Worm (Caenorhabditis elegans) whole organism, L4/young adult: Measurements from ENCODE around the gene H14N18.4.
"Not testable (repeated sequence)": the region's sequence is repeated elsewhere in the genome, so short reads cannot be mapped to it uniquely, and the experiment has no call there.

Experiments
- W03F9.2 ChIP-seq: fragments of 150-350 bp; optimal IDR thresholded peaks from 2 replicates; lab custom pipeline; 2014; ENCODE audit warnings: missing biosample characterization, missing genetic modification characterization
- dao-5 ChIP-seq: sonication (generic microtip); optimal IDR thresholded peaks from 2 replicates; lab custom pipeline; 2016; ENCODE audit warnings: missing genotype, missing genetic modification characterization, moderate library complexity, missing compliant biosample characterization
- him-1 ChIP-seq: sonication (generic microtip); optimal IDR thresholded peaks from 2 replicates; lab custom pipeline; 2016; ENCODE audit warnings: missing genotype, missing genetic modification reagents, missing genetic modification characterization, missing compliant biosample characterization

H14N18.4 gene

ce11 chrV:8906896-8907295 is 21.9 kb downstream of the H14N18.4 start, which contains the start of gene frpr-11:
Gene frpr-11, plus strand, starts transcription at chrV:8907196.
- TF ChIP-seq dao-5 (no peak), W03F9.2 (tag; lab: Kevin White, UChicago) (no peak), him-1 (tag; lab: Kevin White, UChicago) (no peak)

- TF ChIP-seq W03F9.2 (tag; lab: Kevin White, UChicago) (no peak), dao-5 (no peak), him-1 (tag; lab: Kevin White, UChicago) (no peak)
Observed at ce11 chrV:8905656-8906055, 23.1 kb downstream of the H14N18.4 start.

ce11 chrV:8903916-8904315 is 24.9 kb downstream of the H14N18.4 start:
- TF ChIP-seq him-1 (tag; lab: Kevin White, UChicago) = no peak
- TF ChIP-seq dao-5 = no peak
- no peak for TF ChIP-seq W03F9.2 (tag; lab: Kevin White, UChicago)

- TF ChIP-seq W03F9.2 (tag; lab: Kevin White, UChicago) (no peak), dao-5 (no peak), him-1 (tag; lab: Kevin White, UChicago) (no peak)
Observed at ce11 chrV:8902697-8903096, 26.1 kb downstream of the H14N18.4 start, which contains the start of gene frpr-12. Gene frpr-12, plus strand, starts transcription at chrV:8902997.

- TF ChIP-seq him-1 (tag; lab: Kevin White, UChicago) = no peak
- no peak for TF ChIP-seq dao-5
- TF ChIP-seq W03F9.2 (tag; lab: Kevin White, UChicago) = no peak
Observed at ce11 chrV:8898756-8899155, 30.0 kb downstream of the H14N18.4 start, which contains the start of gene frpr-13. Gene frpr-13, plus strand, starts transcription at chrV:8899056.

ce11 chrV:8897942-8898419 is 30.8 kb downstream of the H14N18.4 start, which contains the start of the genes his-17 and his-18:
Gene his-17, minus strand, starts transcription at chrV:8897992.
Gene his-18, plus strand, starts transcription at chrV:8898228.
- TF ChIP-seq dao-5; him-1 (tag; lab: Kevin White, UChicago); W03F9.2 (tag; lab: Kevin White, UChicago): not testable (repeated sequence)
